Worm (Caenorhabditis elegans) whole organism, L4 larva: ENCODE measurements around the gene R04F11.3.
A peak's percentile ranks its signal among the peaks of the same experiment; 100 is the strongest.

Experiments used
- T20F7.1 ChIP-seq: fragments of 200-800 bp; sonication (Bioruptor generic); optimal IDR thresholded peaks from 2 replicates; lab custom pipeline; 2018; ENCODE audit warnings: mild to moderate bottlenecking, missing genetic modification characterization, missing compliant biosample characterization
- madf-9 ChIP-seq: fragments of 200-800 bp; sonication (Bioruptor generic); conservative IDR thresholded peaks from 2 replicates; pipeline ENCODE4 v1.3.6; 2022; ENCODE audit warnings: missing genetic modification reagents, missing genetic modification characterization, missing compliant biosample characterization
- nhr-41 ChIP-seq: fragments of 200-800 bp; sonication (Bioruptor generic); IDR thresholded peaks from 2 replicates; pipeline ENCODE4 v1.3.6; 2022; ENCODE audit warnings: missing genetic modification reagents, missing genetic modification characterization, missing compliant biosample characterization
- nhr-77 ChIP-seq: fragments of 150-350 bp; optimal IDR thresholded peaks from 2 replicates; lab custom pipeline; 2014; ENCODE audit warnings: missing biosample characterization, missing genetic modification characterization
- unc-39 ChIP-seq: sonication (generic microtip); optimal IDR thresholded peaks from 2 replicates; lab custom pipeline; 2017; ENCODE audit warnings: missing biosample characterization, missing genetic modification characterization
- ztf-11 ChIP-seq: fragments of 150-350 bp; optimal IDR thresholded peaks from 2 replicates; lab custom pipeline; 2014; ENCODE audit warnings: missing biosample characterization, missing genetic modification characterization

DNA sequence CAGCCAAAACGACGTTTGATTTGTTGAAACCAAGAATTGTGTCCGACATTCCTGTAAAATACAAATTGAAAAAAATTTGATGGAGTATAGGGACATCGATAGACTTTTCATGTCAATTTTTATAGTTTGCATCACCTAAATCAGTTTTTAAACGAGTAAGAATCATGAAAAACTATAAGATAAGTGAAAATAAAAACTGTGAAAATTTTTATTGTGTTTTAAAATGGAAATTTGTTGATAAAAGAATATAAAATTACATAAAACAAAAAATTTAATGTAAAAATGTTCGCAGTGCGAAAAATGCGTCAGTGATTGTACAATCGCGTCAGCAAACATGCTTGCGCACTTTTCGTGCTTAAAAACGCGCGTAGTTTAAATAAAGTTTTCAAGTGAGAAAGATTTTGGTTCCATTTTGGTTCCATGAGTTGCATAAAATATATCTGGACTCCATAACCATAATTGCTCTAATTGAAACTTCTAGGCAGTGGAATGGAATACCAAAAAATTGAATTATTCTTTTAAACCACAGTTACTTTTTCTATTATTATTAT is 26.5 kb upstream of the R04F11.3 start, which contains the start of gene tomm-20:
- TF ChIP-seq T20F7.1 (GFP tag; lab: Kevin White, UChicago) (peak; percentile 92), madf-9 (no peak), nhr-41 (GFP tag; lab: Robert Waterston, UW) (no peak), nhr-77 (tag; lab: Kevin White, UChicago) (peak; percentile 91), unc-39 (no peak), ztf-11 (tag; lab: Kevin White, UChicago) (no peak)
